Worm (Caenorhabditis elegans): Measurements from ENCODE around the gene T09F3.7.
A peak's percentile ranks its signal among the peaks of the same experiment; 100 is the strongest.

ce11 chrII:10373536-10374169, 17.3 kb upstream of the T09F3.7 start:
- TF ChIP-seq ces-1 (GFP tag; optimal IDR thresholded peaks at IDR 0.05) (peak; percentile 99), elt-3 (tag; optimal IDR thresholded peaks at IDR 0.05) (no peak), M03D4.4 (tag; optimal IDR thresholded peaks at IDR 0.05) (no peak), mep-1 (tag; optimal IDR thresholded peaks at IDR 0.05) (peak; percentile 13), ceh-83 (GFP tag; optimal IDR thresholded peaks at IDR 0.05) (no peak), drap-1 (GFP tag; optimal IDR thresholded peaks at IDR 0.05) (no peak), nhr-237 (tag; optimal IDR thresholded peaks at IDR 0.05) (no peak), elt-1 (tag; optimal IDR thresholded peaks at IDR 0.05; ENCODE audit: borderline replicate concordance, insufficient read depth) (no peak), nhr-28 (tag; optimal IDR thresholded peaks at IDR 0.05) (no peak)
